Worm (Caenorhabditis elegans) whole organism, L1 larva: ENCODE measurements around the gene srx-93.
"Not testable (repeated sequence)": the region's sequence is repeated elsewhere in the genome, so short reads cannot be mapped to it uniquely, and the experiment has no call there.

Experiments used
- ceh-82 ChIP-seq, 3 experiments: fragments of 150-350 bp in 1 of 3; sonication (generic microtip) in 2 of 3; optimal IDR thresholded peaks; 2 replicates each; lab custom pipeline; 2014 to 2017; ENCODE audit warnings: missing biosample characterization in 3 of 3, missing genetic modification characterization in 3 of 3
- ceh-88 ChIP-seq: fragments of 200-800 bp; sonication (Bioruptor generic); IDR thresholded peaks from 2 replicates; pipeline ENCODE4 v1.3.6; 2022; ENCODE audit warnings: missing genetic modification characterization, missing compliant biosample characterization
- ces-1 ChIP-seq: fragments of 150-350 bp; optimal IDR thresholded peaks from 2 replicates; lab custom pipeline; 2014; ENCODE audit warnings: missing biosample characterization, missing genetic modification reagents, missing genetic modification characterization
- efl-3 ChIP-seq: fragments of 200-800 bp; sonication (Bioruptor generic); optimal IDR thresholded peaks from 2 replicates; lab custom pipeline; 2018; ENCODE audit warnings: mild to moderate bottlenecking, missing genetic modification characterization, missing compliant biosample characterization
- fkh-10 ChIP-seq: sonication (generic microtip); optimal IDR thresholded peaks from 2 replicates; lab custom pipeline; 2017; ENCODE audit warnings: missing biosample characterization, missing genetic modification reagents, missing genetic modification characterization
- hlh-4 ChIP-seq: sonication (generic microtip); optimal IDR thresholded peaks from 2 replicates; lab custom pipeline; 2016; ENCODE audit warnings: mild to moderate bottlenecking, missing genetic modification characterization, missing compliant biosample characterization
- lin-35 ChIP-seq, 2 experiments: fragments of 150-350 bp; optimal IDR thresholded peaks; 2 replicates each; lab custom pipeline; 2014; ENCODE audit warnings: missing biosample characterization in 2 of 2, missing genetic modification characterization in 2 of 2, missing genetic modification reagents in 2 of 2
- mab-9 ChIP-seq: fragments of 200-800 bp; sonication (Bioruptor generic); IDR thresholded peaks from 2 replicates; pipeline ENCODE4 v1.3.6; 2022; ENCODE audit warnings: missing genetic modification reagents, missing genetic modification characterization, missing compliant biosample characterization
- mep-1 ChIP-seq: fragments of 150-350 bp; optimal IDR thresholded peaks from 2 replicates; lab custom pipeline; 2014; ENCODE audit warnings: missing biosample characterization, missing genetic modification characterization
- nhr-12 ChIP-seq: sonication (generic microtip); optimal IDR thresholded peaks from 2 replicates; lab custom pipeline; 2017; ENCODE audit warnings: missing biosample characterization, missing genetic modification characterization
- nhr-20 ChIP-seq: sonication (generic microtip); optimal IDR thresholded peaks from 2 replicates; lab custom pipeline; 2016; ENCODE audit warnings: mild to moderate bottlenecking, missing genetic modification characterization, missing compliant biosample characterization
- nhr-237 ChIP-seq: fragments of 150-350 bp; optimal IDR thresholded peaks from 2 replicates; lab custom pipeline; 2014; ENCODE audit warnings: missing biosample characterization, missing genetic modification characterization
- nhr-77 ChIP-seq: fragments of 150-350 bp; optimal IDR thresholded peaks from 2 replicates; lab custom pipeline; 2014; ENCODE audit warnings: missing biosample characterization, missing genetic modification characterization
- pag-3 ChIP-seq: sonication (generic microtip); optimal IDR thresholded peaks from 2 replicates; lab custom pipeline; 2017; ENCODE audit warnings: missing genetic modification characterization, mild to moderate bottlenecking, missing compliant biosample characterization, antibody characterized with exemption, borderline replicate concordance; ENCODE audit not compliant: insufficient read depth
- rnt-1 ChIP-seq: sonication (generic microtip); optimal IDR thresholded peaks from 2 replicates; lab custom pipeline; 2016; ENCODE audit warnings: mild to moderate bottlenecking, missing genetic modification characterization, moderate library complexity, missing compliant biosample characterization
- snpc-4 ChIP-seq: fragments of 150-350 bp; optimal IDR thresholded peaks from 2 replicates; lab custom pipeline; 2014; ENCODE audit warnings: missing biosample characterization, missing genetic modification characterization
- tbx-2 ChIP-seq: sonication (generic microtip); optimal IDR thresholded peaks from 2 replicates; lab custom pipeline; 2016; ENCODE audit warnings: missing genetic modification characterization, missing compliant biosample characterization
- tlp-1 ChIP-seq: fragments of 150-350 bp; optimal IDR thresholded peaks from 2 replicates; lab custom pipeline; 2014; ENCODE audit warnings: missing biosample characterization, missing genetic modification characterization
- vab-15 ChIP-seq: sonication (generic microtip); optimal IDR thresholded peaks from 2 replicates; lab custom pipeline; 2017; ENCODE audit warnings: missing genotype, mild to moderate bottlenecking, missing genetic modification characterization, missing compliant biosample characterization
- xbp-1 ChIP-seq: sonication (generic microtip); optimal IDR thresholded peaks from 2 replicates; lab custom pipeline; 2016; ENCODE audit warnings: missing genetic modification characterization, missing compliant biosample characterization
- zag-1 ChIP-seq: fragments of 150-350 bp; optimal IDR thresholded peaks from 2 replicates; lab custom pipeline; 2014; ENCODE audit warnings: missing biosample characterization, missing genetic modification characterization
- zip-4 ChIP-seq: fragments of 200-800 bp; sonication (Bioruptor generic); optimal IDR thresholded peaks from 2 replicates; lab custom pipeline; 2018; ENCODE audit warnings: mild to moderate bottlenecking, missing genetic modification characterization, moderate library complexity, missing compliant biosample characterization

srx-93 gene

ce11 chrV:3575759-3576158 lies 44.7 kb downstream of the srx-93 start, which contains the start of gene grl-27:
grl-27 (minus strand) TSS chrV:3575859.
- no peak for TF ChIP-seq zag-1 (tag; lab: Kevin White, UChicago)
- no peak for TF ChIP-seq mep-1 (tag; lab: Kevin White, UChicago)
- TF ChIP-seq mab-9 (GFP tag; lab: Robert Waterston, UW), result no peak
- TF ChIP-seq ceh-88, result no peak
- TF ChIP-seq nhr-77, result no peak
- TF ChIP-seq zip-4, result no peak
- no peak for TF ChIP-seq ces-1
- TF ChIP-seq hlh-4, result no peak
- no peak for TF ChIP-seq ceh-82 (tag; optimal IDR thresholded peaks at IDR 0.05; lab: Kevin White, UChicago)
- no peak for TF ChIP-seq vab-15 (tag; lab: Kevin White, UChicago)
- TF ChIP-seq pag-3, result no peak
- no peak for TF ChIP-seq fkh-10
- TF ChIP-seq lin-35 (GFP tag; optimal IDR thresholded peaks at IDR 0.05; lab: Kevin White, UChicago), result no peak
- TF ChIP-seq efl-3 (GFP tag; lab: Kevin White, UChicago), result no peak
- TF ChIP-seq tbx-2, result no peak
- TF ChIP-seq tlp-1 (tag; lab: Kevin White, UChicago), result no peak
- TF ChIP-seq nhr-20 (tag; lab: Kevin White, UChicago), result no peak
- TF ChIP-seq rnt-1 (tag; lab: Kevin White, UChicago), result no peak
- TF ChIP-seq, all 84 proteins: peak for 0

DNA sequence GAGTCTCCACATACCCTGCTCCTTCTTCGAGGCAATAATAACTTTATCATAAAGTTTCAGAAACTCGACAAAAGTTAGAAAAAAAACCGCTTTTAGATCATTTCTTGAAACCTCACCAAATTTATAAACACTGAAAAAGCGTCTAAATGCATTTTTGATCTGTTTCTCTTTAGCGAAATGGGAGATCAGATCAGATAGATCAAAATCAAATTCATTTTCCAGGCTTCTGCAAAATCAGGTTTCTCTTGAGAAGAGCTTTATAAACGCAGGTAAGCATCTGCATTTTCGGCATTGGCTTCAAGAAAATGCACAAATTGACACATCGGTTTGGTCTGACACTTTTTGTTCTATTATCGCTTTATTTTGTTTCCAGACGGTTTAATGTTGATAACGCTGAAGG lies 48.1 kb downstream of the srx-93 start, which contains the start of gene F40C5.1:
F40C5.1 (plus strand) TSS at position 301 of the 400 bp plus-strand sequence.
- TF ChIP-seq snpc-4, nhr-12, xbp-1 (tag; lab: Kevin White, UChicago): not testable (repeated sequence)

- not testable (repeated sequence) for TF ChIP-seq fkh-10; nhr-237 (tag; lab: Kevin White, UChicago); efl-3 (GFP tag; lab: Kevin White, UChicago)
- TF ChIP-seq, all 84 proteins: peak for 0; not testable (repeated sequence) for 84
Measured at ce11 chrV:3570695-3571094, 49.8 kb downstream of the srx-93 start, which contains the start of gene F40C5.2. F40C5.2 (plus strand) TSS chrV:3570995.
